Fruit fly (Drosophila melanogaster): ENCODE results near the gene CG32263.

DNA sequence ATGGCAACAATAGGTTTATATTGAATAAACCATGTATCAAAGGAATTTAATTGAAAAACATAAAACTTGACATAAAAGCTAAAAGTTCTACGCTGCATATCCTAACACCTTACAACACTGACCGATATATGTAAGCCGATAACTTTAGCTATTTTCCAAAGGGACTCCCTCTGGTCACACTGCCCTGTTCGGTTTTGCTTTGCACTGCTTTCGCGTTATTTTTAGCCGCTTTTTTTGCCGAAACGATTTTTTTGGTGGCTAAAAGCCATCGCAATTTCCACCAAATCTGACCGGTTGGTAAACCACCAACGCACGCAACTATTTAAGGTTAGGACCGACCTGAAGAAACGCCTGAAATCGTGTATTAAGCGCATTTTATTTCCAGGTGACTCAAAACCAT lies at the start of gene CG32263, which contains the start of gene PIG-B:
- peak; percentile 2 for TF ChIP-seq psq (optimal IDR thresholded peaks at IDR 0.05)
- TF ChIP-seq insv (optimal IDR thresholded peaks at IDR 0.05), result no peak
